Fruit fly (Drosophila melanogaster) whole organism, embryonic: Measurements from ENCODE around the gene CG11562.

ENCODE experiments used
- CG10366 ChIP-seq: fragments of 200-800 bp; sonication (Bioruptor generic); IDR thresholded peaks from 2 replicates; pipeline ENCODE4 v1.3.6; 2022; ENCODE audit warnings: missing biosample characterization, missing genetic modification characterization
- CG10654 ChIP-seq: fragments of 200-800 bp; sonication (Bioruptor generic); optimal IDR thresholded peaks from 2 replicates; lab custom pipeline; 2016; ENCODE audit warnings: missing biosample characterization, missing genetic modification characterization
- CG12391 ChIP-seq: fragments of 200-800 bp; sonication (Bioruptor generic); optimal IDR thresholded peaks from 3 replicates; lab custom pipeline; 2018; ENCODE audit warnings: missing biosample characterization, mild to moderate bottlenecking, missing genetic modification characterization, moderate library complexity
- CG17361 ChIP-seq: fragments of 200-800 bp; sonication (Bioruptor generic); IDR thresholded peaks from 3 replicates; pipeline ENCODE4 v1.3.6; 2022; ENCODE audit warnings: missing biosample characterization, missing genetic modification characterization
- CG18599 ChIP-seq: fragments of 200-800 bp; sonication (Bioruptor generic); optimal IDR thresholded peaks from 3 replicates; lab custom pipeline; 2017; ENCODE audit warnings: missing biosample characterization, missing genetic modification characterization, mild to moderate bottlenecking, moderate library complexity, missing genetic modification reagents
- CG2678 ChIP-seq: fragments of 200-800 bp; sonication (Bioruptor generic); optimal IDR thresholded peaks from 3 replicates; lab custom pipeline; 2019; ENCODE audit warnings: missing biosample characterization, mild to moderate bottlenecking, missing genetic modification characterization, moderate library complexity
- CG2712 ChIP-seq: fragments of 200-800 bp; optimal IDR thresholded peaks from 3 replicates; lab custom pipeline; 2019; ENCODE audit warnings: missing biosample characterization, mild to moderate bottlenecking, missing genetic modification characterization, moderate library complexity
- CG33213 ChIP-seq: fragments of 200-800 bp; sonication (Bioruptor generic); optimal IDR thresholded peaks from 3 replicates; lab custom pipeline; 2016; ENCODE audit warnings: missing biosample characterization, missing genetic modification characterization
- CG34422 ChIP-seq: fragments of 200-800 bp; sonication (Bioruptor generic); IDR thresholded peaks from 3 replicates; pipeline ENCODE4 v1.3.6; 2022; ENCODE audit warnings: missing biosample characterization, missing genetic modification characterization
- CG3995 ChIP-seq: fragments of 200-800 bp; sonication (Bioruptor generic); optimal IDR thresholded peaks from 3 replicates; lab custom pipeline; 2016; ENCODE audit warnings: missing biosample characterization, missing genetic modification characterization
- CG4707 ChIP-seq: fragments of 200-800 bp; sonication (Bioruptor generic); optimal IDR thresholded peaks from 2 replicates; lab custom pipeline; 2018; ENCODE audit warnings: missing biosample characterization, mild to moderate bottlenecking, missing genetic modification characterization, moderate library complexity
- CG4730 ChIP-seq: fragments of 200-800 bp; sonication (Bioruptor generic); IDR thresholded peaks from 2 replicates; pipeline ENCODE4 v1.3.6; 2022; ENCODE audit warnings: missing biosample characterization, missing genetic modification characterization
- CG7963 ChIP-seq: fragments of 200-800 bp; sonication (Bioruptor generic); IDR thresholded peaks from 3 replicates; pipeline ENCODE4 v1.3.6; 2022; ENCODE audit warnings: missing biosample characterization, missing genetic modification characterization; ENCODE audit not compliant: partially characterized antibody
- CHES-1-like ChIP-seq: fragments of 200-800 bp; sonication (Bioruptor generic); optimal IDR thresholded peaks from 2 replicates; lab custom pipeline; 2016; ENCODE audit warnings: missing biosample characterization, missing genetic modification characterization
- CTCF ChIP-seq: fragments of 200-800 bp; sonication (Bioruptor generic); optimal IDR thresholded peaks from 2 replicates; lab custom pipeline; 2017; ENCODE audit warnings: missing biosample characterization, mild to moderate bottlenecking, missing genetic modification characterization, moderate library complexity
- Chrac-16 ChIP-seq: fragments of 200-800 bp; sonication (Bioruptor generic); optimal IDR thresholded peaks from 3 replicates; lab custom pipeline; 2016; ENCODE audit warnings: missing biosample characterization, missing genetic modification characterization
- CkIIα-i1 ChIP-seq: fragments of 200-800 bp; sonication (Bioruptor generic); IDR thresholded peaks from 2 replicates; pipeline ENCODE4 v1.3.6; 2022; ENCODE audit warnings: missing biosample characterization, missing genetic modification characterization
- CoRest ChIP-seq: fragments of 200-800 bp; sonication (Bioruptor generic); optimal IDR thresholded peaks from 3 replicates; lab custom pipeline; 2018; ENCODE audit warnings: missing biosample characterization, mild to moderate bottlenecking, missing genetic modification characterization, moderate library complexity
- Dp ChIP-seq: fragments of 200-800 bp; sonication (Bioruptor generic); optimal IDR thresholded peaks from 2 replicates; lab custom pipeline; 2018; ENCODE audit warnings: missing biosample characterization, mild to moderate bottlenecking, missing genetic modification characterization, moderate library complexity
- Dref ChIP-seq: fragments of 200-800 bp; sonication (Bioruptor generic); IDR thresholded peaks from 2 replicates; pipeline ENCODE4 v1.3.6; 2022; ENCODE audit warnings: missing biosample characterization, missing genetic modification characterization
- Gsc ChIP-seq: fragments of 200-800 bp; sonication (Bioruptor generic); IDR thresholded peaks from 2 replicates; pipeline ENCODE4 v1.3.6; 2022; ENCODE audit warnings: missing biosample characterization, missing genetic modification characterization
- Hsf ChIP-seq: fragments of 200-800 bp; sonication (Bioruptor generic); optimal IDR thresholded peaks from 3 replicates; lab custom pipeline; 2016; ENCODE audit warnings: missing biosample characterization, missing genetic modification characterization
- Lim3 ChIP-seq: fragments of 200-800 bp; sonication (Bioruptor generic); IDR thresholded peaks from 2 replicates; pipeline ENCODE4 v1.3.6; 2022; ENCODE audit warnings: missing biosample characterization, missing genetic modification characterization
- NfI ChIP-seq: fragments of 200-800 bp; sonication (Bioruptor generic); optimal IDR thresholded peaks from 3 replicates; lab custom pipeline; 2018; ENCODE audit warnings: missing biosample characterization, mild to moderate bottlenecking, missing genetic modification characterization, moderate library complexity
- Opbp ChIP-seq: fragments of 200-800 bp; sonication (Bioruptor generic); IDR thresholded peaks from 3 replicates; pipeline ENCODE4 v1.3.6; 2022; ENCODE audit warnings: missing biosample characterization, missing genetic modification characterization; ENCODE audit not compliant: partially characterized antibody
- Poxn ChIP-seq: fragments of 200-800 bp; sonication (Bioruptor generic); IDR thresholded peaks from 2 replicates; pipeline ENCODE4 v1.3.6; 2022; ENCODE audit warnings: missing biosample characterization, missing genetic modification characterization
- Ptx1 ChIP-seq: fragments of 200-800 bp; sonication (Bioruptor generic); IDR thresholded peaks from 2 replicates; pipeline ENCODE4 v1.3.6; 2022; ENCODE audit warnings: missing biosample characterization, missing genetic modification characterization
- Sin3A ChIP-seq: fragments of >200 bp; optimal IDR thresholded peaks from 2 replicates; lab custom pipeline; 2018
- TFAM ChIP-seq: fragments of 200-800 bp; sonication (Bioruptor generic); optimal IDR thresholded peaks from 2 replicates; lab custom pipeline; 2017; ENCODE audit warnings: missing biosample characterization, missing genetic modification characterization, inconsistent platforms
- bab2 ChIP-seq: fragments of 200-800 bp; sonication (Bioruptor generic); optimal IDR thresholded peaks from 2 replicates; lab custom pipeline; 2016; ENCODE audit warnings: missing biosample characterization, missing genetic modification characterization
- bigmax ChIP-seq: fragments of 200-800 bp; sonication (Bioruptor generic); optimal IDR thresholded peaks from 2 replicates; lab custom pipeline; 2018; ENCODE audit warnings: missing biosample characterization, mild to moderate bottlenecking, missing genetic modification characterization
- bsh ChIP-seq, 2 experiments: fragments of 200-800 bp; sonication (Bioruptor generic); optimal IDR thresholded peaks; 2 replicates each; lab custom pipeline; 2017 to 2018; ENCODE audit warnings: mild to moderate bottlenecking in 2 of 2, missing biosample characterization in 2 of 2, missing genetic modification characterization in 2 of 2, moderate library complexity in 1 of 2
- cad ChIP-seq: fragments of >200 bp; optimal IDR thresholded peaks from 2 replicates; lab custom pipeline; 2017; ENCODE audit warnings: missing biosample characterization, missing genetic modification characterization
- chn ChIP-seq: fragments of 200-800 bp; sonication (Bioruptor generic); optimal IDR thresholded peaks from 2 replicates; lab custom pipeline; 2016; ENCODE audit warnings: missing biosample characterization, missing genetic modification characterization
- croc ChIP-seq: fragments of 200-800 bp; sonication (Bioruptor generic); conservative IDR thresholded peaks from 3 replicates; pipeline ENCODE4 v1.3.6; 2022; ENCODE audit warnings: missing biosample characterization, missing genetic modification characterization
- crol ChIP-seq: fragments of 200-800 bp; sonication (Bioruptor generic); IDR thresholded peaks from 2 replicates; pipeline ENCODE4 v1.3.6; 2022; ENCODE audit warnings: missing biosample characterization, missing genetic modification characterization
- ewg ChIP-seq: fragments of 200-800 bp; sonication (Bioruptor generic); optimal IDR thresholded peaks from 3 replicates; lab custom pipeline; 2017; ENCODE audit warnings: mild to moderate bottlenecking, missing biosample characterization, missing genetic modification reagents, missing genetic modification characterization
- gro ChIP-seq: fragments of 200-800 bp; sonication (Bioruptor generic); optimal IDR thresholded peaks from 2 replicates; lab custom pipeline; 2016; ENCODE audit warnings: missing biosample characterization, missing genetic modification characterization
- ham ChIP-seq: fragments of 200-800 bp; sonication (Bioruptor generic); IDR thresholded peaks from 2 replicates; pipeline ENCODE4 v1.3.6; 2022; ENCODE audit warnings: missing biosample characterization, missing genetic modification characterization
- kay ChIP-seq: fragments of 200-800 bp; sonication (Bioruptor generic); optimal IDR thresholded peaks from 2 replicates; lab custom pipeline; 2016; ENCODE audit warnings: missing biosample characterization, missing genetic modification characterization
- pan ChIP-seq, 4 experiments: fragments of >200 bp in 3 of 4; fragments of 200-800 bp in 1 of 4; sonication (Bioruptor generic) in 1 of 4; optimal IDR thresholded peaks in 3 of 4; IDR thresholded peaks in 1 of 4; 2 replicates each; pipeline versions ENCODE4 v1.3.6 to Lab custom; 2017 to 2022; ENCODE audit warnings: missing biosample characterization in 2 of 4, missing genetic modification characterization in 2 of 4, mixed read lengths in 1 of 4
- psq ChIP-seq: fragments of 200-800 bp; sonication (Bioruptor generic); optimal IDR thresholded peaks from 2 replicates; lab custom pipeline; 2017; ENCODE audit warnings: missing biosample characterization, missing genetic modification characterization
- row ChIP-seq: fragments of 200-800 bp; sonication (Bioruptor generic); IDR thresholded peaks from 3 replicates; pipeline ENCODE4 v1.3.6; 2022; ENCODE audit warnings: missing biosample characterization, missing genetic modification characterization
- run ChIP-seq: fragments of 200-800 bp; sonication (Bioruptor generic); optimal IDR thresholded peaks from 3 replicates; lab custom pipeline; 2018; ENCODE audit warnings: missing biosample characterization, mild to moderate bottlenecking, missing genetic modification characterization
- sim ChIP-seq: fragments of 200-800 bp; sonication (Bioruptor generic); IDR thresholded peaks from 2 replicates; pipeline ENCODE4 v1.3.6; 2022; ENCODE audit warnings: missing biosample characterization, missing genetic modification characterization
- sob ChIP-seq: fragments of 200-800 bp; sonication (Bioruptor generic); IDR thresholded peaks from 2 replicates; pipeline ENCODE4 v1.3.6; 2022; ENCODE audit warnings: missing biosample characterization, missing genetic modification characterization
- tio ChIP-seq: fragments of 200-800 bp; sonication (Bioruptor generic); optimal IDR thresholded peaks from 2 replicates; lab custom pipeline; 2017; ENCODE audit warnings: missing biosample characterization, missing genetic modification characterization, inconsistent platforms
- tna ChIP-seq: fragments of 200-800 bp; sonication (Bioruptor generic); IDR thresholded peaks from 2 replicates; pipeline ENCODE4 v1.3.6; 2022; ENCODE audit warnings: missing biosample characterization, missing genetic modification characterization; ENCODE audit not compliant: partially characterized antibody
- ttk ChIP-seq: fragments of 200-800 bp; sonication (Bioruptor generic); IDR thresholded peaks from 2 replicates; pipeline ENCODE4 v2.1.2; 2022; ENCODE audit warnings: missing biosample characterization, missing genetic modification characterization
- tup ChIP-seq: fragments of 200-800 bp; sonication (Bioruptor generic); optimal IDR thresholded peaks from 2 replicates; lab custom pipeline; 2016; ENCODE audit warnings: missing biosample characterization, mild to moderate bottlenecking, missing genetic modification characterization, moderate library complexity

Gene CG11562

dm6 chr2L:250507-251215, 41.6 kb upstream of the CG11562 start, which contains the start of gene kis (continued):
- peak; percentile 97 for TF ChIP-seq Opbp (GFP tag; lab: Robert Waterston, UW)
- TF ChIP-seq Lim3 (GFP tag; lab: Robert Waterston, UW), result no peak
- TF ChIP-seq CG33213 (GFP tag; lab: Kevin White, UChicago), result peak; percentile 54
- TF ChIP-seq CG17361 (GFP tag; lab: Robert Waterston, UW), result 0 out of 3 replicates have a peak, but pooled peaks have one; percentile 41
- no peak for TF ChIP-seq tup (GFP tag; lab: Kevin White, UChicago)
- TF ChIP-seq crol (GFP tag; lab: Robert Waterston, UW), result peak; percentile 52
- no peak for TF ChIP-seq ttk (GFP tag; lab: Robert Waterston, UW)
- TF ChIP-seq psq (GFP tag; lab: Kevin White, UChicago), result peak; percentile 80
- peak; percentile 56; the same call in 2 of the 3 replicates for TF ChIP-seq CG34422 (GFP tag; lab: Robert Waterston, UW)
- TF ChIP-seq CG10654 (GFP tag; lab: Kevin White, UChicago), result peak; percentile 14
- no peak for TF ChIP-seq Poxn (GFP tag; lab: Robert Waterston, UW)
- TF ChIP-seq pan (optimal IDR thresholded peaks at IDR 0.05; lab: Kevin White, UChicago), result no peak
- TF ChIP-seq pan (GFP tag; optimal IDR thresholded peaks at IDR 0.05 in 1 of 2, IDR thresholded peaks at IDR 0.05 in 1 of 2), result no peak
- TF ChIP-seq cad (GFP tag; lab: Kevin White, UChicago), result no peak
- 0 out of 2 replicates have a peak, but pooled peaks have one; percentile 34 for TF ChIP-seq Ptx1
- TF ChIP-seq TFAM (GFP tag; lab: Kevin White, UChicago), result no peak
- TF ChIP-seq Hsf (GFP tag; lab: Kevin White, UChicago), result peak; percentile 59
- peak; percentile 40 for TF ChIP-seq chn (GFP tag; lab: Kevin White, UChicago)
- TF ChIP-seq NfI (GFP tag; lab: Kevin White, UChicago), result peak; percentile 9
- TF ChIP-seq Gsc (GFP tag; lab: Robert Waterston, UW), result no peak
- peak; percentile 61 for TF ChIP-seq row (GFP tag; lab: Robert Waterston, UW)
- peak; percentile 56 for TF ChIP-seq Dp
- no peak for TF ChIP-seq croc (GFP tag; lab: Robert Waterston, UW)
- peak; percentile 76 for TF ChIP-seq CHES-1-like (GFP tag; lab: Kevin White, UChicago)
- no peak for TF ChIP-seq run (tag; lab: Kevin White, UChicago)
- peak; percentile 41 for TF ChIP-seq CG2678 (tag; lab: Kevin White, UChicago)
- no peak for TF ChIP-seq sim (GFP tag; lab: Robert Waterston, UW)
- TF ChIP-seq CG10366 (GFP tag; lab: Robert Waterston, UW), result peak; percentile 20; the same call in 1 of the 2 replicates
- peak; percentile 68 for TF ChIP-seq CG2712
- TF ChIP-seq bigmax (GFP tag; lab: Kevin White, UChicago), result no peak
- no peak for TF ChIP-seq CkIIα-i1
- TF ChIP-seq CG4707 (GFP tag; lab: Kevin White, UChicago), result peak; percentile 35
- peak; percentile 83 for TF ChIP-seq CG7963 (GFP tag; lab: Robert Waterston, UW)
- TF ChIP-seq bab2 (GFP tag; lab: Kevin White, UChicago), result peak; percentile 30
- TF ChIP-seq Chrac-16 (GFP tag; lab: Kevin White, UChicago), result peak; percentile 3
- TF ChIP-seq CG3995 (GFP tag; lab: Kevin White, UChicago), result peak; percentile 75
- TF ChIP-seq sob, result peak; percentile 64; the same call in 1 of the 2 replicates
- no peak for TF ChIP-seq tio (GFP tag; lab: Kevin White, UChicago)
- TF ChIP-seq tna (GFP tag; lab: Robert Waterston, UW), result peak; percentile 91
- TF ChIP-seq CG4730 (GFP tag; lab: Robert Waterston, UW), result no peak
- TF ChIP-seq ewg (GFP tag; lab: Kevin White, UChicago), result no peak
- TF ChIP-seq kay (GFP tag; lab: Kevin White, UChicago), result no peak
- peak; percentile 95 for TF ChIP-seq Sin3A (lab: Kevin White, UChicago)
- TF ChIP-seq Dref (GFP tag; lab: Robert Waterston, UW), result peak; percentile 90
- TF ChIP-seq CoRest (tag; lab: Kevin White, UChicago), result peak; percentile 36
- TF ChIP-seq CG12391 (tag; lab: Kevin White, UChicago), result peak; percentile 64
- TF ChIP-seq bsh (GFP tag; optimal IDR thresholded peaks at IDR 0.05; lab: Kevin White, UChicago), result peak; percentile 5 to 21
- no peak for TF ChIP-seq ham (GFP tag; lab: Robert Waterston, UW)
- peak; percentile 54 for TF ChIP-seq CTCF (GFP tag; lab: Kevin White, UChicago)
- TF ChIP-seq CG18599 (GFP tag; lab: Kevin White, UChicago), result peak; percentile 42
- peak; percentile 76 for TF ChIP-seq gro
